Worm (Caenorhabditis elegans): Measurements from ENCODE around the gene K12H6.9.
A peak's percentile ranks its signal among the peaks of the same experiment; 100 is the strongest.

Gene K12H6.9

ce11 chrII:2791693-2792092 is 32.5 kb upstream of the K12H6.9 start:
- TF ChIP-seq zfh-2 (GFP tag; conservative IDR thresholded peaks at IDR 0.05) = peak; percentile 73
- TF ChIP-seq Y67H2A.10 (GFP tag; conservative IDR thresholded peaks at IDR 0.05) = no peak

ce11 chrII:2795413-2795812 is 28.8 kb upstream of the K12H6.9 start:
- no peak for TF ChIP-seq nfya-2 (GFP tag; IDR thresholded peaks at IDR 0.05)
- TF ChIP-seq F52B5.7 (tag; optimal IDR thresholded peaks at IDR 0.05) = no peak
- TF ChIP-seq attf-5 (GFP tag; optimal IDR thresholded peaks at IDR 0.05) = no peak

ce11 chrII:2796431-2796830 is 27.8 kb upstream of the K12H6.9 start:
- no peak for TF ChIP-seq ets-4 (GFP tag; optimal IDR thresholded peaks at IDR 0.05)
- TF ChIP-seq lin-35 (GFP tag; optimal IDR thresholded peaks at IDR 0.05) = no peak
- TF ChIP-seq zfh-2 (GFP tag; conservative IDR thresholded peaks at IDR 0.05) = peak; percentile 56
- no peak for TF ChIP-seq ztf-28 (GFP tag; IDR thresholded peaks at IDR 0.05)
- TF ChIP-seq madf-10 (tag; optimal IDR thresholded peaks at IDR 0.05) = no peak

ce11 chrII:2797951-2798350 is 26.3 kb upstream of the K12H6.9 start:
- TF ChIP-seq T07F8.4 (tag; optimal IDR thresholded peaks at IDR 0.05) = no peak
- no peak for TF ChIP-seq F22D6.2 (tag; optimal IDR thresholded peaks at IDR 0.05)
- TF ChIP-seq F33H1.4 (GFP tag; IDR thresholded peaks at IDR 0.05) = no peak
- no peak for TF ChIP-seq C06A6.2 (GFP tag; conservative IDR thresholded peaks at IDR 0.05)
- TF ChIP-seq hmg-1.2 (GFP tag; IDR thresholded peaks at IDR 0.05) = no peak
- TF ChIP-seq B0019.2 (GFP tag; conservative IDR thresholded peaks at IDR 0.05) = no peak
- TF ChIP-seq lin-54 (GFP tag; optimal IDR thresholded peaks at IDR 0.05) = no peak
- no peak for TF ChIP-seq dox-1 (GFP tag; IDR thresholded peaks at IDR 0.05)
- TF ChIP-seq C17E4.6 (GFP tag; IDR thresholded peaks at IDR 0.05) = no peak
- TF ChIP-seq bed-1 (GFP tag; IDR thresholded peaks at IDR 0.05) = no peak
- TF ChIP-seq nfyb-1 (GFP tag; IDR thresholded peaks at IDR 0.05) = no peak
- no peak for TF ChIP-seq ceh-58 (GFP tag; IDR thresholded peaks at IDR 0.05)

ce11 chrII:2800550-2801233 is 23.5 kb upstream of the K12H6.9 start, which contains the start of gene nhr-119:
nhr-119 (minus strand) TSS chrII:2800600.
- no peak for TF ChIP-seq dpff-1 (tag; optimal IDR thresholded peaks at IDR 0.05)
- peak; percentile 82 for TF ChIP-seq hmg-1.2 (GFP tag; IDR thresholded peaks at IDR 0.05)
- TF ChIP-seq let-607 (tag; optimal IDR thresholded peaks at IDR 0.05) = peak in 1 of 2 experiments; percentile 42
- peak in 1 of 3 experiments; percentile 41 for TF ChIP-seq lin-35 (GFP tag; optimal IDR thresholded peaks at IDR 0.05)
- peak; percentile 57 for TF ChIP-seq mcd-1 (GFP tag; IDR thresholded peaks at IDR 0.05)
- peak; percentile 67 for TF ChIP-seq nhr-80 (tag; optimal IDR thresholded peaks at IDR 0.05)
- 0 out of 2 replicates have a peak, but pooled peaks have one; percentile 24 for TF ChIP-seq nfyb-1 (GFP tag; IDR thresholded peaks at IDR 0.05)
- TF ChIP-seq ztf-26 (tag; optimal IDR thresholded peaks at IDR 0.05) = peak; percentile 61
- TF ChIP-seq F22D6.2 (tag; optimal IDR thresholded peaks at IDR 0.05) = peak; percentile 33
- TF ChIP-seq tbp1 (GFP tag; optimal IDR thresholded peaks at IDR 0.05) = peak; percentile 15
- peak; percentile 66 for TF ChIP-seq egrh-3 (GFP tag; IDR thresholded peaks at IDR 0.05)
- no peak for TF ChIP-seq lir-1 (GFP tag; conservative IDR thresholded peaks at IDR 0.05)
- TF ChIP-seq lin-40 (tag; optimal IDR thresholded peaks at IDR 0.05) = peak; percentile 75
- TF ChIP-seq atf-7 (tag; optimal IDR thresholded peaks at IDR 0.05) = peak; percentile 23
- TF ChIP-seq chd-7 (tag; optimal IDR thresholded peaks at IDR 0.05) = peak; percentile 5
- peak; percentile 48; the same call in 1 of the 2 replicates for TF ChIP-seq dox-1 (GFP tag; IDR thresholded peaks at IDR 0.05)
- no peak for TF ChIP-seq F57C9.4 (tag; optimal IDR thresholded peaks at IDR 0.05)
- no peak for TF ChIP-seq mxl-1 (tag; optimal IDR thresholded peaks at IDR 0.05)
- no peak for TF ChIP-seq cebp-1 (GFP tag; IDR thresholded peaks at IDR 0.05)
- TF ChIP-seq cebp-1 (tag; optimal IDR thresholded peaks at IDR 0.05) = peak; percentile 42
- 0 out of 2 replicates have a peak, but pooled peaks have one; percentile 38 for TF ChIP-seq ekl-4 (GFP tag; IDR thresholded peaks at IDR 0.05)
